Fruit fly (Drosophila melanogaster): ENCODE data around the gene Gp93.

The Gp93 gene

DNA sequence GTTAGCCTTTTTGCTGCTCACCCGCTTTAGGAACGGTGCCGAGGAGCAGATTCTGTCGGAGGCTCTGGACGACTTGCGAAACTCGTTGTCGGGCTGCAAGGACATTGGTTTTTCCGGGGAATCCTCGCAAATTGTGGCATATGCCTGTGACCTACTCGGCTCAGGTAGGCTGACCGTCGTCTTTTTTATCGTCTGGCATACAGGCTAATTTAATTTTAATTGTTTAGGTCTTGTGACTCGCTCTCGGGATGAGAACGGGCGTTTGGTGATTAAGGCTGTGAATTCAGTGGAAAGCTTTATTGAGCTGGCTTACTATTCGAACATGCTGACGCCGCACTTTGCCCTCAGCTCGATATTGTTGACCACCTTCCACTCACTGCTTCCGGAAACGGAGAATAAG, 17.1 kb upstream of the Gp93 start:
- TF ChIP-seq CG11398 (GFP tag; optimal IDR thresholded peaks at IDR 0.05): no peak
- TF ChIP-seq Neu2 (GFP tag; optimal IDR thresholded peaks at IDR 0.05; ENCODE audit: borderline replicate concordance): peak; percentile 31
- no peak for TF ChIP-seq CG31224 (GFP tag; IDR thresholded peaks at IDR 0.05)
- TF ChIP-seq Hr3 (GFP tag; optimal IDR thresholded peaks at IDR 0.05): no peak
- TF ChIP-seq Vsx1 (GFP tag; optimal IDR thresholded peaks at IDR 0.05): no peak
- TF ChIP-seq HHEX (GFP tag; optimal IDR thresholded peaks at IDR 0.05): no peak
- TF ChIP-seq ind (GFP tag; optimal IDR thresholded peaks at IDR 0.05): no peak
- no peak for TF ChIP-seq CG6654 (GFP tag; optimal IDR thresholded peaks at IDR 0.05)
- TF ChIP-seq Adf1 (GFP tag; IDR thresholded peaks at IDR 0.05): no peak
- TF ChIP-seq ems (GFP tag; optimal IDR thresholded peaks at IDR 0.05): no peak
- TF ChIP-seq CG3407 (GFP tag; optimal IDR thresholded peaks at IDR 0.05): no peak
- TF ChIP-seq CG12744 (GFP tag; optimal IDR thresholded peaks at IDR 0.05): no peak
- no peak for TF ChIP-seq ro (GFP tag; IDR thresholded peaks at IDR 0.05)
- TF ChIP-seq fd102C (GFP tag; optimal IDR thresholded peaks at IDR 0.05): no peak
- no peak for TF ChIP-seq sna (GFP tag; IDR thresholded peaks at IDR 0.05; ENCODE audit: partially characterized antibody)
- TF ChIP-seq CG13424 (tag; optimal IDR thresholded peaks at IDR 0.05): no peak
- TF ChIP-seq Mes4 (GFP tag; optimal IDR thresholded peaks at IDR 0.05): no peak
- TF ChIP-seq cato (GFP tag; optimal IDR thresholded peaks at IDR 0.05; ENCODE audit: borderline replicate concordance): no peak
- TF ChIP-seq D19A (tag; optimal IDR thresholded peaks at IDR 0.05): no peak
- no peak for TF ChIP-seq CG31441 (GFP tag; IDR thresholded peaks at IDR 0.05)
- TF ChIP-seq CG14860 (GFP tag; IDR thresholded peaks at IDR 0.05; ENCODE audit: partially characterized antibody): no peak
- TF ChIP-seq twi (tag; optimal IDR thresholded peaks at IDR 0.05): peak; percentile 44
- no peak for TF ChIP-seq pfk (GFP tag; optimal IDR thresholded peaks at IDR 0.05)
- TF ChIP-seq tll (GFP tag; optimal IDR thresholded peaks at IDR 0.05): peak in 1 of 2 experiments; percentile 52
- TF ChIP-seq pros (GFP tag; optimal IDR thresholded peaks at IDR 0.05): no peak
- TF ChIP-seq Deaf1 (tag; optimal IDR thresholded peaks at IDR 0.05): no peak
- TF ChIP-seq CG15696 (tag; optimal IDR thresholded peaks at IDR 0.05): no peak
- peak; percentile 98 for TF ChIP-seq zen (tag; optimal IDR thresholded peaks at IDR 0.05)
- TF ChIP-seq CG9876 (GFP tag; optimal IDR thresholded peaks at IDR 0.05): no peak
- no peak for TF ChIP-seq CG4707 (GFP tag; optimal IDR thresholded peaks at IDR 0.05)
- no peak for TF ChIP-seq trem (tag; optimal IDR thresholded peaks at IDR 0.05)
- TF ChIP-seq CG9797 (GFP tag; optimal IDR thresholded peaks at IDR 0.05): no peak
- no peak for TF ChIP-seq CG2678 (tag; optimal IDR thresholded peaks at IDR 0.05)
- no peak for TF ChIP-seq Fer2 (tag; optimal IDR thresholded peaks at IDR 0.05)
- no peak for TF ChIP-seq eve (GFP tag; optimal IDR thresholded peaks at IDR 0.05)
- TF ChIP-seq HLH4C (GFP tag; IDR thresholded peaks at IDR 0.05; ENCODE audit: partially characterized antibody): no peak

dm6 chr3R:27937752-27938694, 10.5 kb upstream of the Gp93 start, which contains the start of the genes NSD and BOD1:
TSS of gene NSD (minus strand) at chr3R:27937853.
TSS of gene BOD1 (plus strand) at chr3R:27938245.
- peak; percentile 28 for TF ChIP-seq CG13624 (GFP tag; optimal IDR thresholded peaks at IDR 0.05)
- peak; percentile 90 for TF ChIP-seq HLH4C (GFP tag; IDR thresholded peaks at IDR 0.05; ENCODE audit: partially characterized antibody)
- TF ChIP-seq Hr39 (optimal IDR thresholded peaks at IDR 0.05): no peak
- no peak for TF ChIP-seq CG8359 (GFP tag; optimal IDR thresholded peaks at IDR 0.05; ENCODE audit: borderline replicate concordance)
- peak; percentile 61 for TF ChIP-seq MTF-1 (GFP tag; optimal IDR thresholded peaks at IDR 0.05; ENCODE audit: borderline replicate concordance)
- peak; percentile 77 for TF ChIP-seq CG32772 (GFP tag; IDR thresholded peaks at IDR 0.05)
- no peak for TF ChIP-seq CG8944 (GFP tag; optimal IDR thresholded peaks at IDR 0.05)
- TF ChIP-seq CG8388 (GFP tag; optimal IDR thresholded peaks at IDR 0.05): peak; percentile 60
- no peak for TF ChIP-seq CG11093 (GFP tag; IDR thresholded peaks at IDR 0.05)
- TF ChIP-seq prd (optimal IDR thresholded peaks at IDR 0.05): no peak
- peak; percentile 78 for TF ChIP-seq prd (GFP tag; IDR thresholded peaks at IDR 0.05)
- TF ChIP-seq CG2120 (GFP tag; optimal IDR thresholded peaks at IDR 0.05): peak; percentile 44
- TF ChIP-seq GATAe (GFP tag; conservative IDR thresholded peaks at IDR 0.05): no peak
- peak; percentile 82 for TF ChIP-seq ken (GFP tag; IDR thresholded peaks at IDR 0.05)
- TF ChIP-seq cg (GFP tag; optimal IDR thresholded peaks at IDR 0.05): no peak

All from whole organism, embryonic.